Worm (Caenorhabditis elegans): ENCODE results near the gene C44C11.6.

DNA sequence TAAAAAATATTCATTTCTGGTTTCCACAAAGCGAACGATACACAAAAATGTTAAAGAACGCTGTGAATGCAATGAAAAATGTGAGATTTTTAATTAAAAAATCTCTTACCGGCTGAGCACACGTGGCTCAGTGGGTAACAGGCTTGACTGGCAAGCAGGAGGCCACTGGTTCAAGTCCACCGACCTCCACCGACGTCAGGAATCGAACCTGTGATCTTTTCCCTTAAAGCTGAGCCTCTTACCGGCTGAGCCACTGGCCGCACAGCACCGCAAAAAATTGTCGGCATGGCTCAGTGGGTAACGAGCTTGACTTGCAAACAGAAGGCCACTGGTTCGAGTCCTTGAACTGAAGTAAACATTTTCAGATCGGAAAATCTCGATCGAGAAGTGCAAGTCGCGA, at the start of gene C44C11.6:
- TF ChIP-seq aly-2 (tag; optimal IDR thresholded peaks at IDR 0.05) (no peak), zag-1 (tag; optimal IDR thresholded peaks at IDR 0.05) (no peak), ama-1 (optimal IDR thresholded peaks at IDR 0.05) (no peak), unc-39 (tag; optimal IDR thresholded peaks at IDR 0.05) (no peak), skn-1 (tag; optimal IDR thresholded peaks at IDR 0.05) (no peak), fkh-10 (GFP tag; optimal IDR thresholded peaks at IDR 0.05) (no peak), ceh-9 (tag; optimal IDR thresholded peaks at IDR 0.05) (no peak), lin-39 (tag; optimal IDR thresholded peaks at IDR 0.05) (no peak), ztf-11 (tag; optimal IDR thresholded peaks at IDR 0.05) (no peak), snpc-4 (tag; optimal IDR thresholded peaks at IDR 0.05) (no peak), pqm-1 (tag; optimal IDR thresholded peaks at IDR 0.05) (no peak), daf-12 (tag; optimal IDR thresholded peaks at IDR 0.05) (no peak), nhr-25 (tag; optimal IDR thresholded peaks at IDR 0.05) (no peak)
